Worm (Caenorhabditis elegans): Measurements from ENCODE around the gene try-1.

try-1 gene

DNA sequence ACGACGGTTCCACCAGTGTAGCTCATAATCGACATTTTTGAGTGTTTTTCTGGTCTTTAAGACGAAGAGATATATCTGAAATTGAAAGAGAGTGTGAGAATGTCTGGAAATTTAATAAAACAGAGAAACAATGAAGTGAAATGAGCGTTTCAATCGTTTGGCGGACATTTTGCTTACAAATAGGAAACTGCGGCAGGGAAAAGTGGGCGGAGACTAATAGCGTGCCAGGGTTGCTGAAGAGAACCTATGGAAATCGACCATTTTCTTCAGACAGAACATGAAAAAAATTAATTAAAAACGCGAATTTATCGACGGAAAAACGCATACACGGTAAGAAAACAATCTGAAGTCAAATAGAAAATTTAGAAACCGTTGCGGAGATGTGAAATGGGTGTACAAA lies 6.0 kb upstream of the try-1 start, which contains the start of gene pbs-3 (continued):
- TF ChIP-seq nhr-90 (tag; optimal IDR thresholded peaks at IDR 0.05; ENCODE audit: poor library complexity): peak; percentile 49
- peak; percentile 47 for TF ChIP-seq lin-13 (GFP tag; optimal IDR thresholded peaks at IDR 0.05)
- TF ChIP-seq ces-1 (GFP tag; optimal IDR thresholded peaks at IDR 0.05): no peak
- peak; percentile 32 for TF ChIP-seq ama-1 (optimal IDR thresholded peaks at IDR 0.05)

DNA sequence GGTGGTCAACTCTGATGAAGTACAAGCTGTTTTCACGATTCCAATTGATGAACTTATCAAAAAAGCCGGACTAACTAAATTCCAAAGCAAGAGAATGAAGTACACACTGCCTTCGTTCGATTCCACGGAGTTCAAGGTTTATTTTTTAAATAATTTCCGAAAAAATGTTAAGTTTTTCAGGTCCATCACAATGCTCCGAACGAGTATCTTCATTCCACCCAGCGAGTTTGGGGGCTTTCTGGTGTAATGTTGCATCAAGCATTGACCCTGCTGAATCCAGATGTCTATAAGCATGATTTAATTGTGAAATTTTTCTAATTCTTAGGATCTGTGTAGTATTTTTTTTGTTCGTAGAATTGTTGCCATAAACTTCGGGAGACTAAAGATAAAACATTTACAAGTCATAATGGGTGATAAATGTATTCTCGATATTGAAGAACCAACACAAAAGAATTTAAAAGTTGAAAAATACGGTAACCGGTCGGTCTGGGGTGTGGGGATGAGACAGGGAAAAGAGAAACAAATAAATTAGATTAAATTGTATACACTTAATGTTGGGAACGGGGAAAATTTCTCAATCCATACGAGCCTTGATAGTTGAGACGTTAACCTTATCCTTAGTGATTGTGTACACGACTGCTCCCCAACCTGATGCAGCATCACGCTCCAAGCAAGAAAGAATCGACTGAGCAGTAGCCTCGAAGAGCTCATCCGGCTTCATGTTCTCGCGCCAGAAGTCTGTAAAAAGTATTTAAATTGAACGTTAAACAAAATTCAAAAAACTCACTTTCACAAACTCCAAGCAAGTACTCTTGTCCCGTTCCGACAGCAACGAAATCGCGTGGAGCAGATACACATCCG lies 5.0 kb upstream of the try-1 start:
- TF ChIP-seq fos-1 (tag; optimal IDR thresholded peaks at IDR 0.05) (no peak), nhr-85 (tag) (peak; percentile 59), dsc-1 (tag; optimal IDR thresholded peaks at IDR 0.05) (peak; percentile 32), skn-1 (tag; optimal IDR thresholded peaks at IDR 0.05) (no peak)

DNA sequence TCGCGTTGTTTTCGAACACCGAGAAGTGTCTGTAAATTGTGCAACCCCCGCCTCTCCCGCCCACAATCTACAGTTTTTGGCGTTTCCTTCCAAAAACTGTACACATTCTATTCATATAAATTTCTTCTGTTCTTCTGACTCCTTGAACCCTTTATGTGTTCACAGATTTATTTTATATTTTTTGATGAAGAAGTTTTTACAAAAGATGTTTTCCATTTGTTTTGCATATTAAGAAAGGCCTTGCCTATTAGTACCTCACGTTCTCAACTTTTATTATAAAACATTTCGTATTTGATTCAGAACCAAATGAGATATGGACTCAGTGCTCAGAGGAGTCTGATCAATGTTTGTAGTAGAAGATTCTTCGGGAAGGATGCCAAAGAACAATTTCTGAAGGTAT lies 4.0 kb upstream of the try-1 start, which contains the start of gene ndx-3:
TSS of gene ndx-3 (plus strand) at position 301 of the 400 bp plus-strand sequence.
- TF ChIP-seq nhr-28 (tag; optimal IDR thresholded peaks at IDR 0.05): no peak
- TF ChIP-seq vab-15 (tag; optimal IDR thresholded peaks at IDR 0.05): no peak
- no peak for TF ChIP-seq zag-1 (tag; optimal IDR thresholded peaks at IDR 0.05)
- no peak for TF ChIP-seq lin-39 (tag; optimal IDR thresholded peaks at IDR 0.05)
- TF ChIP-seq pax-3 (tag; optimal IDR thresholded peaks at IDR 0.05): no peak
- TF ChIP-seq skn-1 (tag; optimal IDR thresholded peaks at IDR 0.05): no peak
- no peak for TF ChIP-seq nhr-11 (tag; optimal IDR thresholded peaks at IDR 0.05)
- no peak for TF ChIP-seq C34B4.2 (tag; optimal IDR thresholded peaks at IDR 0.05)
- TF ChIP-seq irx-1 (tag; optimal IDR thresholded peaks at IDR 0.05): no peak
- TF ChIP-seq zip-4 (GFP tag; optimal IDR thresholded peaks at IDR 0.05): no peak
- TF ChIP-seq isw-1 (GFP tag; IDR thresholded peaks at IDR 0.05): no peak
- no peak for TF ChIP-seq fkh-8 (tag; optimal IDR thresholded peaks at IDR 0.05)
- TF ChIP-seq fkh-4 (tag; optimal IDR thresholded peaks at IDR 0.05; ENCODE audit: borderline replicate concordance): no peak
- no peak for TF ChIP-seq C16A3.4 (tag; optimal IDR thresholded peaks at IDR 0.05)
- no peak for TF ChIP-seq elt-3 (tag; optimal IDR thresholded peaks at IDR 0.05)
- no peak for TF ChIP-seq pqm-1 (tag; optimal IDR thresholded peaks at IDR 0.05)

DNA sequence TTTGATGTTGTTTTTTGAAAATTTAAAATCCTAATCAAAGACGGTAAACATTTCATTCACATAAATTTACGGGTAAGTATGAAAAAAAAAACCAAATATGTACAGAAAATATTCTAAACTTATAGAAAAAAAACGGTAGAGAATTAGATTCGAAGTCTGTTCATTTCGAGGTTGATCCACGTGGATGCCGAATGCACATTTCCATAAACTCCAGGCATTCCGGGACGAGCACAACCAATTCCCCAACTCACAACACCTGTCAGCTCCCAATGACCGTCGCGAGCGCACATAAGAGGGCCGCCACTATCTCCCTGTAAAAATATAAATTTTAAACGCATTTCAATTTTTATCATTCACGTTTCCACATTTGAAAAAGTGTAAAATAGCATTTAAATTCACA lies 1.2 kb downstream of the try-1 start:
- TF ChIP-seq ama-1 (optimal IDR thresholded peaks at IDR 0.05) (no peak), elt-2 (tag; optimal IDR thresholded peaks at IDR 0.05) (peak; percentile 7), ets-5 (GFP tag; IDR thresholded peaks at IDR 0.05) (no peak), nhr-85 (tag) (peak; percentile 59)

DNA sequence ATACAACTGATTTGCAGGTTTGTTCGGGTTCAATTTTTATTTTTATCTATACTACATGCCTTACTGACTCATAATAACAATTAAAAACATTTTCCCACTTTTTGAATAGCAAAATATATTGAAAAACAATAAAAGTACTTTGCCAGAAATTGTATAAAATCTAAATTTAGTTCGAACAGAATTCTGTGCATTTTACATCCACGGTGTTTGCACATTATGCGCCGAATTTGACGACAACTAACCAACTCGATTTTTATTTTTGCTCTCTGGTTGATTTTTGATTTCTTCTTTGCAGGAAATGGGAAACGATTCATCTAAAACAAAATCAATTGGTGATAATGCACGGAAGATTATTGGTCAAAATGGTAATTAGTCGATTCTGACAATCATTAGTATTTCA lies 2.6 kb downstream of the try-1 start:
- no peak for TF ChIP-seq elt-2 (tag; optimal IDR thresholded peaks at IDR 0.05)
- no peak for TF ChIP-seq nhr-76 (tag; optimal IDR thresholded peaks at IDR 0.05)
- no peak for TF ChIP-seq irx-1 (tag; optimal IDR thresholded peaks at IDR 0.05)
- peak; percentile 16 for TF ChIP-seq skn-1 (tag; optimal IDR thresholded peaks at IDR 0.05)
- no peak for TF ChIP-seq swsn-7 (tag; optimal IDR thresholded peaks at IDR 0.05)
- TF ChIP-seq ceh-88 (GFP tag; IDR thresholded peaks at IDR 0.05): no peak
- peak; percentile 23 to 37 for TF ChIP-seq lin-35 (GFP tag; optimal IDR thresholded peaks at IDR 0.05)
- no peak for TF ChIP-seq grh-1 (GFP tag; IDR thresholded peaks at IDR 0.05)
- no peak for TF ChIP-seq ceh-63 (GFP tag; optimal IDR thresholded peaks at IDR 0.05)
- no peak for TF ChIP-seq nhr-237 (tag; optimal IDR thresholded peaks at IDR 0.05)
- TF ChIP-seq ces-1 (GFP tag; optimal IDR thresholded peaks at IDR 0.05): no peak
- TF ChIP-seq mep-1 (tag; optimal IDR thresholded peaks at IDR 0.05): peak; percentile 38
- no peak for TF ChIP-seq C34B4.2 (tag; optimal IDR thresholded peaks at IDR 0.05)
- no peak for TF ChIP-seq dsc-1 (tag; optimal IDR thresholded peaks at IDR 0.05)
- TF ChIP-seq sox-4 (tag; optimal IDR thresholded peaks at IDR 0.05): no peak
- TF ChIP-seq dpl-1 (GFP tag; optimal IDR thresholded peaks at IDR 0.05): peak in 2 of 3 experiments; percentile 39 to 40
- TF ChIP-seq unc-30 (tag; optimal IDR thresholded peaks at IDR 0.05): no peak
- no peak for TF ChIP-seq tbx-2 (tag; optimal IDR thresholded peaks at IDR 0.05)
- TF ChIP-seq alr-1 (tag; optimal IDR thresholded peaks at IDR 0.05; ENCODE audit: borderline replicate concordance): no peak
- no peak for TF ChIP-seq vab-15 (tag; optimal IDR thresholded peaks at IDR 0.05)
- no peak for TF ChIP-seq aly-2 (tag; optimal IDR thresholded peaks at IDR 0.05)
- TF ChIP-seq nhr-28 (tag; optimal IDR thresholded peaks at IDR 0.05): no peak
- no peak for TF ChIP-seq hlh-4 (tag; optimal IDR thresholded peaks at IDR 0.05)
- TF ChIP-seq jun-1 (tag; optimal IDR thresholded peaks at IDR 0.05): no peak
- peak in 1 of 2 experiments; percentile 41 for TF ChIP-seq lsy-2 (tag; optimal IDR thresholded peaks at IDR 0.05)
- no peak for TF ChIP-seq ceh-8 (GFP tag; optimal IDR thresholded peaks at IDR 0.05)
- TF ChIP-seq egl-27 (tag; optimal IDR thresholded peaks at IDR 0.05): no peak

Measured in whole organism, L1 larva.